Worm (Caenorhabditis elegans) whole organism, young adult: ENCODE results near the gene ZK228.4.

Source experiments
- ama-1 ChIP-seq, 3 experiments: fragments of 150-350 bp in 1 of 3; sonication (generic microtip) in 2 of 3; optimal IDR thresholded peaks; 2 replicates each; lab custom pipeline; 2014 to 2018; ENCODE audit warnings: missing biosample characterization in 2 of 3, missing genetic modification characterization in 2 of 3, missing genetic modification reagents in 2 of 3
- aptf-2 ChIP-seq: fragments of 200-800 bp; sonication (Bioruptor generic); conservative IDR thresholded peaks from 2 replicates; pipeline ENCODE4 v1.3.6; 2022; ENCODE audit warnings: missing genetic modification reagents, missing genetic modification characterization, missing compliant biosample characterization
- dpl-1 ChIP-seq: fragments of 150-350 bp; optimal IDR thresholded peaks from 2 replicates; lab custom pipeline; 2014; ENCODE audit warnings: missing biosample characterization, missing genetic modification reagents, missing genetic modification characterization
- nhr-27 ChIP-seq: fragments of 200-800 bp; sonication (Bioruptor generic); optimal IDR thresholded peaks from 2 replicates; lab custom pipeline; 2018; ENCODE audit warnings: mild to moderate bottlenecking, missing genetic modification characterization, moderate library complexity, missing compliant biosample characterization
- nhr-90 ChIP-seq: sonication (generic microtip); optimal IDR thresholded peaks from 2 replicates; lab custom pipeline; 2016; ENCODE audit warnings: missing genotype, mild to moderate bottlenecking, missing genetic modification characterization, missing compliant biosample characterization
- rec-8 ChIP-seq, 2 experiments: sonication (generic microtip); optimal IDR thresholded peaks; 2 replicates each; lab custom pipeline; 2016; ENCODE audit warnings: mild to moderate bottlenecking in 2 of 2, missing genetic modification characterization in 2 of 2, missing genetic modification reagents in 2 of 2, missing genotype in 2 of 2, missing biosample characterization in 1 of 2, missing compliant biosample characterization in 1 of 2, moderate library complexity in 1 of 2

- no peak for TF ChIP-seq nhr-27 (tag; lab: Kevin White, UChicago)
- TF ChIP-seq rec-8 (tag; optimal IDR thresholded peaks at IDR 0.05; lab: Kevin White, UChicago) = no peak
- no peak for TF ChIP-seq dpl-1 (GFP tag; lab: Kevin White, UChicago)
- TF ChIP-seq nhr-90 (tag; lab: Kevin White, UChicago) = no peak
- no peak for TF ChIP-seq aptf-2
- no peak for TF ChIP-seq ama-1 (optimal IDR thresholded peaks at IDR 0.05; lab: Kevin White, UChicago)
- TF ChIP-seq ama-1 (GFP tag; optimal IDR thresholded peaks at IDR 0.05; lab: Kevin White, UChicago) = no peak
These were observed 46.0 kb downstream of the ZK228.4 start, which contains the start of gene Y51A2D.1 for ce11 chrV:18508564-18508963.
